Worm (Caenorhabditis elegans) whole organism, midembryonic: Measurements from ENCODE around the gene T19C4.1.

Experiments
- T22C8.4 ChIP-seq: fragments of 200-800 bp; sonication (Bioruptor generic); IDR thresholded peaks from 2 replicates; pipeline ENCODE4 v1.3.6; 2022; ENCODE audit warnings: missing genetic modification characterization, missing compliant biosample characterization
- cog-1 ChIP-seq: sonication (generic microtip); optimal IDR thresholded peaks from 2 replicates; lab custom pipeline; 2016; ENCODE audit warnings: missing genetic modification characterization, missing compliant biosample characterization
- flt-1 ChIP-seq: fragments of 200-800 bp; sonication (Bioruptor generic); IDR thresholded peaks from 2 replicates; pipeline ENCODE4 v1.3.6; 2022; ENCODE audit warnings: missing genetic modification characterization, missing compliant biosample characterization
- klf-2 ChIP-seq: fragments of 200-800 bp; sonication (Bioruptor generic); conservative IDR thresholded peaks from 2 replicates; pipeline ENCODE4 v1.3.6; 2022; ENCODE audit warnings: missing genetic modification reagents, missing genetic modification characterization, missing compliant biosample characterization
- med-1 ChIP-seq: sonication (generic microtip); optimal IDR thresholded peaks from 2 replicates; lab custom pipeline; 2017; ENCODE audit warnings: missing genetic modification characterization, mild to moderate bottlenecking, missing compliant biosample characterization, antibody characterized with exemption, missing genetic modification reagents; ENCODE audit not compliant: insufficient read depth
- ref-1 ChIP-seq: fragments of 200-800 bp; sonication (Bioruptor generic); conservative IDR thresholded peaks from 2 replicates; pipeline ENCODE4 v1.3.6; 2022; ENCODE audit warnings: missing genetic modification reagents, missing genetic modification characterization, missing compliant biosample characterization
- tab-1 ChIP-seq: fragments of 200-800 bp; sonication (Bioruptor generic); IDR thresholded peaks from 2 replicates; pipeline ENCODE4 v1.3.6; 2022; ENCODE audit warnings: missing genetic modification characterization, missing compliant biosample characterization
- ztf-23 ChIP-seq: fragments of 200-800 bp; sonication (Bioruptor generic); IDR thresholded peaks from 2 replicates; pipeline ENCODE4 v1.3.6; 2022; ENCODE audit warnings: missing genetic modification reagents, missing genetic modification characterization, missing compliant biosample characterization
- ztf-29 ChIP-seq: fragments of 200-800 bp; sonication (Bioruptor generic); IDR thresholded peaks from 2 replicates; pipeline ENCODE4 v1.3.6; 2022; ENCODE audit warnings: missing genetic modification reagents, missing genetic modification characterization, missing compliant biosample characterization

T19C4.1 gene

DNA sequence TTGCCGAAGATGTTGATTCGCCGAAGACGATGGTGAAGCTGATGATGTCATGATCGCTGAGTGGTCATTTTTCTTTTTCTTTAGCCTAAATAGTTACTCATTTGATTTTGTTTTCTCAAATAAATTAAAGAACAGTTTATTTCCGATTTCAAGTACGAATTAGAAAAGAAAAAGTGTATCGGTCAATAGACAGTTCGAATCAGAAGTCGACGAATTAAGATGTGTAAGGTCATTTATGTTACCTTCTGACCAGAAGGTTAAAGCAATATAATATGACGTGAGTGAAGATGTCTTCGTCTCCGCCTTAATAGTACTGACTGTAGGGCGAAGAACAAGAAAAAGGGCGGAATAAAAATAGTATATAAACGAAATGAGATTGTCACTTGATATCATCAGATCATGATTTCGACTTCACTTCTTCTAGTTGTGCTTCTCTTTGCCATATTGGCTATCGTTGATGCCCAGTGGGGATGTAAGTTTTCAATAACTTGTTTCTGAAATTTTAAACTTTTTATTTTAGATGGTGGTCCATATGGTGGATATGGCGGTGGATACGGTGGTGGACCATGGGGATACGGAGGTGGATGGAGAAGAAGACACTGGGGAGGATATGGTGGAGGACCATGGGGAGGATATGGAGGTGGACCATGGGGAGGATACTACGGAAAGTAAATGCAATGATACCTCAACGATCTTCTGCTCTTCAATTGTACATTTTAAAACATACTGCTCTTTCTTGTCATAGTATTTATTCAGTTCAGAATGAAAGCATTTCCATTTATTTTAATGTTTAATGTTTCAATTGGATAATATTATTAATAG is 2.3 kb upstream of the T19C4.1 start, which contains the start of the genes T19C4.24 and nlp-33:
TSS of gene T19C4.24 (minus strand) at position 51 of the 822 bp plus-strand sequence.
TSS of gene nlp-33 (plus strand) at position 389 of the 822 bp plus-strand sequence.
- TF ChIP-seq cog-1 (tag; lab: Kevin White, UChicago), result no peak
- TF ChIP-seq ztf-23, result no peak
- TF ChIP-seq klf-2, result no peak
- no peak for TF ChIP-seq flt-1
- TF ChIP-seq tab-1 (GFP tag; lab: Robert Waterston, UW), result no peak
- TF ChIP-seq ref-1 (GFP tag; lab: Robert Waterston, UW), result no peak
- no peak for TF ChIP-seq T22C8.4
- TF ChIP-seq ztf-29 (GFP tag; lab: Robert Waterston, UW), result no peak
- TF ChIP-seq med-1, result no peak

ce11 chrV:11147780-11148144 is 1.7 kb upstream of the T19C4.1 start:
- TF ChIP-seq tab-1 (GFP tag; lab: Robert Waterston, UW) (no peak), ztf-23 (no peak), med-1 (no peak), klf-2 (no peak)

DNA sequence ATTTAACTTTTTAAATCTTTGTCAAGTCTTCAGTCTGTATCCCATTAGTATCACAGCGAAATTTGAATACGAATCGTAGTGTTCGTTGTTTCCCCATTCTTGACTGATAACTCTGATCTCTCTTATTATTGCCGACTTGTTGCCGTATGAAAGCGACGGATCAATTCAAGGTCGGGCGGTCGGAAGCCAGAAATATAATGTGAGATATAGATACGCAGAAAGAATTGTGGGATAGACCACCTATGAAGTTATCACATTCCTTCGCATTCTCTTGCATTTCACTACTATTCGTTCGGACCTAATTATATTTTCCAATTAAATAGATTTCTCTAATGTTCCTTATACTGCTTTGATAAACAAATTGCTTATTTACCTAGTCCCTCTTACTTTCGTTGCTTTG is 534 bp upstream of the T19C4.1 start:
- TF ChIP-seq cog-1 (tag; lab: Kevin White, UChicago) (no peak), klf-2 (no peak), ztf-29 (GFP tag; lab: Robert Waterston, UW) (no peak), tab-1 (GFP tag; lab: Robert Waterston, UW) (no peak), flt-1 (no peak), T22C8.4 (no peak), ref-1 (GFP tag; lab: Robert Waterston, UW) (no peak), med-1 (no peak), ztf-23 (no peak)

ce11 chrV:11152333-11152732 is 2.8 kb downstream of the T19C4.1 start, which contains the start of gene srg-39:
TSS of gene srg-39 (minus strand) at chrV:11152433.
- no peak for TF ChIP-seq ztf-29 (GFP tag; lab: Robert Waterston, UW)
- no peak for TF ChIP-seq flt-1
- TF ChIP-seq T22C8.4, result no peak
- no peak for TF ChIP-seq tab-1 (GFP tag; lab: Robert Waterston, UW)
- TF ChIP-seq klf-2, result no peak
- TF ChIP-seq med-1, result no peak
- TF ChIP-seq cog-1 (tag; lab: Kevin White, UChicago), result no peak
- TF ChIP-seq ref-1 (GFP tag; lab: Robert Waterston, UW), result no peak
- TF ChIP-seq ztf-23, result no peak

DNA sequence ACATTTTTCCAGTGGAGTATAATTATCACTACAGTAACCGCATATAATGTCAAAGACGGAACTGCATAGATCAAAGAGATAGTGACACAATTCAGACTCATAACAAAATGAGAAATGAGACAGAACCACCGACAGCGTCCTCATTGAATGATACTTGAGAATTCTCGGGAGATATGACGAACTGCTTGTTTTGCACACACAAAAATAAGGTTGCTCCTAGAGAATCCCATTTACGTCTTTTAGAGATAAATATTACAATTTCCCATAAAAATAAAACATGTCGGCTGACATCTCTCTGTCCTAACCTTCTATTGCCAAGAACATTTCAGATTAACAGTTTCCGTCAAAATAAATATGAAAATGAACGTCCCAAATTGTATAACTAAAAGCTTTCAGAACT is 6.0 kb downstream of the T19C4.1 start, which contains the start of gene srg-38:
TSS of gene srg-38 (minus strand) at position 101 of the 400 bp plus-strand sequence.
- TF ChIP-seq cog-1 (tag; lab: Kevin White, UChicago) (no peak), klf-2 (no peak), ztf-23 (no peak), med-1 (no peak), T22C8.4 (no peak), tab-1 (GFP tag; lab: Robert Waterston, UW) (no peak), ref-1 (GFP tag; lab: Robert Waterston, UW) (no peak), flt-1 (no peak)

ce11 chrV:11156589-11156988 is 7.1 kb downstream of the T19C4.1 start:
- TF ChIP-seq flt-1 (no peak), ztf-23 (no peak), ref-1 (GFP tag; lab: Robert Waterston, UW) (no peak), T22C8.4 (no peak), cog-1 (tag; lab: Kevin White, UChicago) (no peak), tab-1 (GFP tag; lab: Robert Waterston, UW) (no peak), ztf-29 (GFP tag; lab: Robert Waterston, UW) (no peak), klf-2 (no peak), med-1 (no peak)

DNA sequence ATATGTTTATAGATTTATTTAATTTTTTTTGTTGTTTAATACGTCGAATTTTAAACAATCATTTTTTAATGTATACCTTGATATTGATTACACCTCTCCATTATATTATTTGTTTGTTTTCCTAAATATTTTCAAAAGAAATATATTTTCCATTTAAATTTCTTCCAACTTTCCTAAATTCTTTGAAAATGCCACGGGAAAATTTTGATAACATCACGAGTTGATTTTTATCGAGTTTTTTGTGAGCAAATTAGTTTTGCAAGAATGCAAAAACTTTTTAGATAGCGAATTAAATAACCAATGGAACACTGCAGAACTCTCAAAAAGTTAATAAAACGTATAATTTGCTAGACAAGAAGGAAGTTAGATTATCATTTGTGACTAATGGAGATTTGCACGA is 8.4 kb downstream of the T19C4.1 start, which contains the start of gene srg-42:
TSS of gene srg-42 (minus strand) at position 101 of the 400 bp plus-strand sequence.
- TF ChIP-seq ref-1 (GFP tag; lab: Robert Waterston, UW) (no peak), ztf-29 (GFP tag; lab: Robert Waterston, UW) (no peak), T22C8.4 (no peak), flt-1 (no peak), ztf-23 (no peak), med-1 (no peak), klf-2 (no peak), cog-1 (tag; lab: Kevin White, UChicago) (no peak), tab-1 (GFP tag; lab: Robert Waterston, UW) (no peak)

ce11 chrV:11161791-11162190 is 12.3 kb downstream of the T19C4.1 start, which contains the start of gene srg-41:
TSS of gene srg-41 (minus strand) at chrV:11161891.
- TF ChIP-seq med-1, result no peak

ce11 chrV:11164475-11164874 is 15.0 kb downstream of the T19C4.1 start, which contains the start of gene srg-40:
TSS of gene srg-40 (minus strand) at chrV:11164575.
- no peak for TF ChIP-seq ztf-29 (GFP tag; lab: Robert Waterston, UW)
- TF ChIP-seq cog-1 (tag; lab: Kevin White, UChicago), result no peak
- no peak for TF ChIP-seq tab-1 (GFP tag; lab: Robert Waterston, UW)
- no peak for TF ChIP-seq ztf-23
- TF ChIP-seq flt-1, result no peak
- TF ChIP-seq med-1, result no peak
- no peak for TF ChIP-seq ref-1 (GFP tag; lab: Robert Waterston, UW)
- TF ChIP-seq klf-2, result no peak
- no peak for TF ChIP-seq T22C8.4

DNA sequence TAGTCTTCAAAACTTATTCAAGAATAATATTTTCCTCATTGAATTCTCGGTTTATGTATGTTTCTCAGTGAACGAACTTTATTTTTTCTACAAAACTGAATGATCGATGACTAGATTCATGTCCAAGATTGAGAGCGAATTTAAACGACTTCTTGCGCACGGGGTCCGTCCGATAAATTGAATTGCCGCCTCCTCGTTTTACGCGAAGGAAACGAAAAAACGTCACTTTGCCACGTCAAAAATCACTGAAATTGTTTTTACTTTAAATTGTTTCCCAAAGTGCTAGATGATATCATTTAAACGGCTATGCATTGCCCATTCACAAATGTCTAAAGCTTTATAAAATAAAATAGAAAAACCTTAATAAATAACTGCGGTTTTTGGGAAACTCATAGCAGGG is 18.2 kb downstream of the T19C4.1 start:
- no peak for TF ChIP-seq ztf-23
- no peak for TF ChIP-seq cog-1 (tag; lab: Kevin White, UChicago)
- no peak for TF ChIP-seq ref-1 (GFP tag; lab: Robert Waterston, UW)
- TF ChIP-seq klf-2, result no peak
- TF ChIP-seq med-1, result no peak
- no peak for TF ChIP-seq flt-1
- no peak for TF ChIP-seq tab-1 (GFP tag; lab: Robert Waterston, UW)
